Worm (Caenorhabditis elegans): ENCODE results near the gene ced-6.

DNA sequence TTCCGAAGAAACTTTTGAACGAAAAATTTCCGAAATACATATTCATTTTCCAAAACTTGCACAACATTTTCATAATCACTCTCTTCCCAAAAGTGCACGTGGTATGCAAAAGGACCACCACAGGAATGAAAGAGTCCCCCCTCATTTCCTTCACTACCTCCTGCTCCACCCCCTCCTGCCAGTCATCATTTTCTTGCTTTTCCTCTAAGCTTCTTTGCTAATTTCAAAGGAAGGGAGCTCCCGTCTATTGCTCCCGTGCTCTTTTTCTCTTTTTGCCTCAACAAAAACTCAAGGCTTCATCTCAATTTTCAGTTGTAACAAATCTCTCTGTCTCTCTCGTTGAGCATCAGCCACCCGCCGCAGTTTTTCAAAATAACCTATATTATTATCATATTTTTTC lies 22.8 kb upstream of the ced-6 start:
- TF ChIP-seq ztf-11 (tag; optimal IDR thresholded peaks at IDR 0.05) (no peak), pqm-1 (tag; optimal IDR thresholded peaks at IDR 0.05) (no peak), unc-39 (tag; optimal IDR thresholded peaks at IDR 0.05) (no peak), nhr-12 (tag; optimal IDR thresholded peaks at IDR 0.05) (no peak), unc-62 (GFP tag; optimal IDR thresholded peaks at IDR 0.05) (no peak), elt-1 (tag; optimal IDR thresholded peaks at IDR 0.05) (no peak)
